Fruit fly (Drosophila melanogaster): ENCODE results near the gene Hmx.

Hmx gene

dm6 chr3R:17534325-17535105 lies 24.2 kb upstream of the Hmx start, which contains the start of the genes CG5823 and P5cr-2 (continued):
- TF ChIP-seq pita (GFP tag; optimal IDR thresholded peaks at IDR 0.05) (peak; percentile 96), sens-2 (GFP tag; IDR thresholded peaks at IDR 0.05) (peak; percentile 60), Taf1 (GFP tag; IDR thresholded peaks at IDR 0.05) (no peak), Dbx (GFP tag; IDR thresholded peaks at IDR 0.05) (peak; percentile 55; the same call in 1 of the 3 replicates), sr (GFP tag; IDR thresholded peaks at IDR 0.05) (no peak), CG14441 (GFP tag; IDR thresholded peaks at IDR 0.05) (peak; percentile 66), fu2 (GFP tag; optimal IDR thresholded peaks at IDR 0.05) (peak; percentile 67), dpn (GFP tag; optimal IDR thresholded peaks at IDR 0.05) (peak; percentile 18 to 42), CG12155 (GFP tag; optimal IDR thresholded peaks at IDR 0.05) (peak; percentile 17), stc (GFP tag; IDR thresholded peaks at IDR 0.05) (0 out of 2 replicates have a peak, but pooled peaks have one; percentile 18), CG18476 (GFP tag; optimal IDR thresholded peaks at IDR 0.05) (no peak), sens (GFP tag) (peak; percentile 82), kni (GFP tag; optimal IDR thresholded peaks at IDR 0.05) (peak; percentile 91), gfzf (GFP tag; optimal IDR thresholded peaks at IDR 0.05) (peak; percentile 94), HLH54F (GFP tag; optimal IDR thresholded peaks at IDR 0.05) (peak; percentile 71), klu (GFP tag; IDR thresholded peaks at IDR 0.05) (no peak), CG1647 (GFP tag; optimal IDR thresholded peaks at IDR 0.05) (peak; percentile 26), CG13287 (GFP tag; IDR thresholded peaks at IDR 0.05; ENCODE audit: partially characterized antibody) (peak; percentile 68), CG9876 (GFP tag; optimal IDR thresholded peaks at IDR 0.05) (peak; percentile 79), Antp (GFP tag; optimal IDR thresholded peaks at IDR 0.05) (peak; percentile 20), CG13424 (tag; optimal IDR thresholded peaks at IDR 0.05) (peak; percentile 60), CG10147 (GFP tag; optimal IDR thresholded peaks at IDR 0.05) (peak; percentile 4), Camta (GFP tag; optimal IDR thresholded peaks at IDR 0.05) (peak; percentile 48), nau (GFP tag; optimal IDR thresholded peaks at IDR 0.05) (no peak), vvl (GFP tag; IDR thresholded peaks at IDR 0.05) (peak; percentile 68), CG12391 (tag; optimal IDR thresholded peaks at IDR 0.05) (no peak), vnd (GFP tag; IDR thresholded peaks at IDR 0.05; ENCODE audit: partially characterized antibody) (0 out of 3 replicates have a peak, but pooled peaks have one; percentile 44), CG18619 (GFP tag; optimal IDR thresholded peaks at IDR 0.05) (peak; percentile 42), slou (GFP tag; optimal IDR thresholded peaks at IDR 0.05) (no peak), crp (GFP tag; optimal IDR thresholded peaks at IDR 0.05) (peak in 1 of 2 experiments; percentile 41), her (GFP tag; optimal IDR thresholded peaks at IDR 0.05) (no peak), CoRest (tag; optimal IDR thresholded peaks at IDR 0.05) (peak; percentile 24), CG6272 (GFP tag; IDR thresholded peaks at IDR 0.05) (0 out of 2 replicates have a peak, but pooled peaks have one; percentile 7), ssp (GFP tag; IDR thresholded peaks at IDR 0.05) (no peak), Atf3 (GFP tag; optimal IDR thresholded peaks at IDR 0.05) (peak; percentile 67), CG14710 (tag; optimal IDR thresholded peaks at IDR 0.05) (peak; percentile 69), CG2129 (GFP tag; IDR thresholded peaks at IDR 0.05; ENCODE audit: partially characterized antibody) (no peak), Hey (tag; optimal IDR thresholded peaks at IDR 0.05) (peak; percentile 56), CG12071 (GFP tag; optimal IDR thresholded peaks at IDR 0.05) (peak; percentile 71), CG30403 (GFP tag; optimal IDR thresholded peaks at IDR 0.05) (peak; percentile 6), Ptx1 (GFP tag; IDR thresholded peaks at IDR 0.05) (peak; percentile 55), ewg (GFP tag; optimal IDR thresholded peaks at IDR 0.05) (peak; percentile 65), HLHmδ (GFP tag; optimal IDR thresholded peaks at IDR 0.05) (peak; percentile 1), sima (GFP tag; optimal IDR thresholded peaks at IDR 0.05) (no peak), sna (GFP tag; IDR thresholded peaks at IDR 0.05; ENCODE audit: partially characterized antibody) (peak; percentile 59), CG6254 (GFP tag; optimal IDR thresholded peaks at IDR 0.05) (peak; percentile 20), twi (tag; optimal IDR thresholded peaks at IDR 0.05) (peak; percentile 35), CG7786 (GFP tag; optimal IDR thresholded peaks at IDR 0.05) (peak; percentile 75), chm (GFP tag; IDR thresholded peaks at IDR 0.05) (peak; percentile 79)
